Worm (Caenorhabditis elegans) whole organism, mixed stage, embryonic: ENCODE results near the gene T10D4.15.

Experiments
- blmp-1 ChIP-seq: fragments of 150-350 bp; optimal IDR thresholded peaks from 2 replicates; lab custom pipeline; 2014; ENCODE audit warnings: missing biosample characterization, missing genetic modification characterization
- drap-1 ChIP-seq: fragments of 200-800 bp; sonication (Bioruptor generic); optimal IDR thresholded peaks from 3 replicates; lab custom pipeline; 2018; ENCODE audit warnings: mild to moderate bottlenecking, missing genetic modification characterization, missing compliant biosample characterization
- hlh-1 ChIP-seq: fragments of 150-350 bp; optimal IDR thresholded peaks from 2 replicates; lab custom pipeline; 2014; ENCODE audit warnings: missing biosample characterization, missing genetic modification reagents, missing genetic modification characterization
- lsy-2 ChIP-seq: fragments of 150-350 bp; optimal IDR thresholded peaks from 2 replicates; lab custom pipeline; 2014; ENCODE audit warnings: missing biosample characterization, missing genetic modification characterization
- mep-1 ChIP-seq: fragments of 150-350 bp; optimal IDR thresholded peaks from 2 replicates; lab custom pipeline; 2017; ENCODE audit warnings: missing biosample characterization, missing genetic modification reagents, missing genetic modification characterization, inconsistent platforms
- nhr-12 ChIP-seq: fragments of 150-350 bp; optimal IDR thresholded peaks from 2 replicates; lab custom pipeline; 2014; ENCODE audit warnings: missing biosample characterization, missing genetic modification characterization
- nhr-237 ChIP-seq: fragments of 150-350 bp; optimal IDR thresholded peaks from 2 replicates; lab custom pipeline; 2014; ENCODE audit warnings: missing biosample characterization, missing genetic modification characterization
- nhr-28 ChIP-seq: fragments of 150-350 bp; optimal IDR thresholded peaks from 2 replicates; lab custom pipeline; 2014; ENCODE audit warnings: missing biosample characterization, missing genetic modification characterization
- nhr-76 ChIP-seq: sonication (generic microtip); optimal IDR thresholded peaks from 2 replicates; lab custom pipeline; 2017; ENCODE audit warnings: missing biosample characterization, missing genetic modification characterization
- pha-4 ChIP-seq: fragments of 150-350 bp; optimal IDR thresholded peaks from 2 replicates; lab custom pipeline; 2018; ENCODE audit warnings: missing biosample characterization, missing genetic modification reagents, missing genetic modification characterization
- snpc-4 ChIP-seq: fragments of 150-350 bp; optimal IDR thresholded peaks from 2 replicates; lab custom pipeline; 2014; ENCODE audit warnings: missing biosample characterization, missing genetic modification characterization
- unc-39 ChIP-seq: fragments of 150-350 bp; optimal IDR thresholded peaks from 2 replicates; lab custom pipeline; 2014; ENCODE audit warnings: missing biosample characterization, missing genetic modification characterization
- unc-62 ChIP-seq: fragments of 150-350 bp; optimal IDR thresholded peaks from 2 replicates; lab custom pipeline; 2014; ENCODE audit warnings: missing biosample characterization, missing genetic modification reagents, missing genetic modification characterization

ce11 chrII:3129007-3129406 lies 16.9 kb upstream of the T10D4.15 start, which contains the start of gene chil-24:
- TF ChIP-seq nhr-237 (tag; lab: Kevin White, UChicago) (no peak), drap-1 (GFP tag; lab: Kevin White, UChicago) (no peak), unc-62 (GFP tag; lab: Kevin White, UChicago) (no peak), nhr-28 (tag; lab: Kevin White, UChicago) (no peak), pha-4 (no peak), mep-1 (tag; lab: Kevin White, UChicago) (no peak), hlh-1 (no peak), nhr-12 (tag; lab: Kevin White, UChicago) (no peak), lsy-2 (no peak), blmp-1 (no peak), snpc-4 (tag; lab: Kevin White, UChicago) (no peak), unc-39 (tag; lab: Kevin White, UChicago) (no peak), nhr-76 (tag; lab: Kevin White, UChicago) (no peak)
